Worm (Caenorhabditis elegans): Measurements from ENCODE around the gene pdha-1.

Gene pdha-1

DNA sequence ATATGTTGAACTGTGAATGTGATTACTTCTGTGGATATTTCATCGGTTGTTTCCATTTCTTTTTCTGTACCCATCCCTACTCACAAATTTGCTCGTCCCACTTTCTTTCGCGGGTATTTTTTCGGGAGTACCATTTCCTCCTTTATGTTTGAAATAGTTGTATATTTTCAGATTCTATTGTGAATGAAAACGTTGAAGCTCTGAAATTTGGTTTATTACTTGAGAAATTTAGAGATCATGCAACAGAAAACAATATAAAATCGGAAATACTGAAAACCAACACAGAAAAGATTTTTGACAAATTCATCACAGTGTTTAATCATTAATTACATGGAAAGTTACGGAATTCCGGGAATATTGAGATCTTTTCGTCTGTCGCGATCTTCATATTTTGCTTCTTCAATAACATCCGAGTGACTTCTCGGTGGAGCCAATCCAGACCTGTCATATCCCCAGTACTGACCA, 45.5 kb upstream of the pdha-1 start (continued):
- TF ChIP-seq madf-10 (tag; optimal IDR thresholded peaks at IDR 0.05): no peak
- TF ChIP-seq bed-2 (GFP tag; IDR thresholded peaks at IDR 0.05): no peak
- no peak for TF ChIP-seq C06A6.2 (GFP tag; conservative IDR thresholded peaks at IDR 0.05)
- TF ChIP-seq F57C9.4 (tag; optimal IDR thresholded peaks at IDR 0.05): no peak
- no peak for TF ChIP-seq him-1 (tag; optimal IDR thresholded peaks at IDR 0.05)
- no peak for TF ChIP-seq B0019.2 (GFP tag; conservative IDR thresholded peaks at IDR 0.05)
- TF ChIP-seq fkh-3 (tag; optimal IDR thresholded peaks at IDR 0.05): no peak
- TF ChIP-seq aptf-3 (GFP tag; IDR thresholded peaks at IDR 0.05): no peak
- TF ChIP-seq F23B12.7 (tag; optimal IDR thresholded peaks at IDR 0.05; ENCODE audit: insufficient read depth): no peak
- TF ChIP-seq zfh-2 (GFP tag; conservative IDR thresholded peaks at IDR 0.05): no peak
- no peak for TF ChIP-seq ama-1 (optimal IDR thresholded peaks at IDR 0.05)
- no peak for TF ChIP-seq ama-1 (GFP tag; optimal IDR thresholded peaks at IDR 0.05)
- no peak for TF ChIP-seq lag-1 (GFP tag; IDR thresholded peaks at IDR 0.05)
- TF ChIP-seq somi-1 (GFP tag; optimal IDR thresholded peaks at IDR 0.05): no peak
- no peak for TF ChIP-seq pha-4 (tag; optimal IDR thresholded peaks at IDR 0.05)
- TF ChIP-seq tbp1 (GFP tag; optimal IDR thresholded peaks at IDR 0.05): peak; percentile 12
- no peak for TF ChIP-seq F57A8.1 (GFP tag; optimal IDR thresholded peaks at IDR 0.05)
- no peak for TF ChIP-seq cebp-2 (GFP tag; IDR thresholded peaks at IDR 0.05)
- no peak for TF ChIP-seq unc-62 (GFP tag; optimal IDR thresholded peaks at IDR 0.05)
- no peak for TF ChIP-seq madf-8 (GFP tag; conservative IDR thresholded peaks at IDR 0.05)
- peak; percentile 84 for TF ChIP-seq B0336.3 (GFP tag; IDR thresholded peaks at IDR 0.05)
- peak; percentile 44; the same call in 1 of the 2 replicates for TF ChIP-seq Y53G8AR.9 (GFP tag; conservative IDR thresholded peaks at IDR 0.05)
- TF ChIP-seq ztf-3 (GFP tag; optimal IDR thresholded peaks at IDR 0.05): peak; percentile 5
- TF ChIP-seq lin-26 (GFP tag; IDR thresholded peaks at IDR 0.05): peak; percentile 33; the same call in 1 of the 2 replicates
- no peak for TF ChIP-seq B0261.1 (tag; optimal IDR thresholded peaks at IDR 0.05)
- no peak for TF ChIP-seq ccch-3 (GFP tag; optimal IDR thresholded peaks at IDR 0.05)
- no peak for TF ChIP-seq sdz-38 (tag; optimal IDR thresholded peaks at IDR 0.05)
- peak; percentile 49 for TF ChIP-seq madf-6 (GFP tag; IDR thresholded peaks at IDR 0.05)
- no peak for TF ChIP-seq nhr-27 (tag; optimal IDR thresholded peaks at IDR 0.05)
- no peak; the same call in 1 of the 2 replicates for TF ChIP-seq ceh-100 (GFP tag; IDR thresholded peaks at IDR 0.05)
- TF ChIP-seq akir-1 (GFP tag; optimal IDR thresholded peaks at IDR 0.05): no peak
- no peak for TF ChIP-seq dpff-1 (tag; optimal IDR thresholded peaks at IDR 0.05)
- no peak for TF ChIP-seq mel-28 (tag; optimal IDR thresholded peaks at IDR 0.05; ENCODE audit: borderline replicate concordance)
- TF ChIP-seq snpc-1.3 (tag; optimal IDR thresholded peaks at IDR 0.05; ENCODE audit: insufficient read depth): peak; percentile 20
- no peak for TF ChIP-seq K11D2.4 (GFP tag; IDR thresholded peaks at IDR 0.05)
- no peak for TF ChIP-seq aptf-2 (GFP tag; conservative IDR thresholded peaks at IDR 0.05)
- TF ChIP-seq Y53F4B.3 (GFP tag; IDR thresholded peaks at IDR 0.05): no peak
- TF ChIP-seq K12H6.12 (tag; optimal IDR thresholded peaks at IDR 0.05): no peak
- TF ChIP-seq F37B4.10 (GFP tag; IDR thresholded peaks at IDR 0.05): no peak
- TF ChIP-seq snpc-3.4 (tag; optimal IDR thresholded peaks at IDR 0.05): no peak
- TF ChIP-seq lin-40 (tag; optimal IDR thresholded peaks at IDR 0.05): no peak
- TF ChIP-seq egrh-3 (GFP tag; IDR thresholded peaks at IDR 0.05): no peak
- TF ChIP-seq let-526 (GFP tag; IDR thresholded peaks at IDR 0.05): no peak
- TF ChIP-seq pbrm-1 (GFP tag; IDR thresholded peaks at IDR 0.05): 0 out of 2 replicates have a peak, but pooled peaks have one; percentile 14
- no peak; the same call in 1 of the 2 replicates for TF ChIP-seq D2030.7 (GFP tag; IDR thresholded peaks at IDR 0.05)
- peak; percentile 39 for TF ChIP-seq attf-5 (GFP tag; optimal IDR thresholded peaks at IDR 0.05)
- no peak for TF ChIP-seq unc-130 (GFP tag; optimal IDR thresholded peaks at IDR 0.05)
- no peak for TF ChIP-seq lir-1 (GFP tag; conservative IDR thresholded peaks at IDR 0.05)
- peak; percentile 50 for TF ChIP-seq ceh-79 (tag; optimal IDR thresholded peaks at IDR 0.05)
- no peak for TF ChIP-seq ets-4 (GFP tag; optimal IDR thresholded peaks at IDR 0.05)
